Fruit fly (Drosophila melanogaster): Measurements from ENCODE around the gene Pgant4.

Pgant4 gene

DNA sequence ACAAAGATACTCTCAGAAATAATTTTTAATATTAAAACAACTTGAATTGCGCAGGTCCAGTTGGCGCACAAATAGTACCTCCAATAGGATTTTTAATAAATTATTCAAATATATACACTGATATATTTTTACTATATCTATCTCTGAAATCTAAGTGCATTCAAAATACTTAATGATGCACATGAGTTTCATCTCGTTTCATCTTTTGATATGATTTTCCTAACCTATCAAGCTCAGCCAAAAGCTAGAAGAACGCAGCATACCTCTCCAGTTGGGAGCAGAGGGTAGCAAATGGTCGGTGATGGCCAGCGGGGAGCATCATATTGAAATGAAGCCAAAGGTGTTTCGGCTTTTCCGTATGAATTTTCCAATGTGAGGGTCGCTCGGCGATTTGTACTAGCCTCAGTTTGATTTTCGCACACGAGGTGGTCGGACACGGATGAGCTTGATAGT is 52.4 kb downstream of the Pgant4 start, which contains the start of gene CG8852 (continued):
- TF ChIP-seq Nf-YB (GFP tag; optimal IDR thresholded peaks at IDR 0.05): no peak
- peak; percentile 57; the same call in 1 of the 3 replicates for TF ChIP-seq dysf (GFP tag; IDR thresholded peaks at IDR 0.05)
- no peak for TF ChIP-seq kni (GFP tag; optimal IDR thresholded peaks at IDR 0.05)
- TF ChIP-seq abd-A (tag; optimal IDR thresholded peaks at IDR 0.05): no peak
- no peak for TF ChIP-seq CG8944 (GFP tag; optimal IDR thresholded peaks at IDR 0.05)
- TF ChIP-seq CG6813 (GFP tag; optimal IDR thresholded peaks at IDR 0.05): no peak
- no peak for TF ChIP-seq ato (GFP tag; IDR thresholded peaks at IDR 0.05; ENCODE audit: partially characterized antibody)
- no peak for TF ChIP-seq gsb (GFP tag; IDR thresholded peaks at IDR 0.05)
- TF ChIP-seq Dip2 (GFP tag; IDR thresholded peaks at IDR 0.05): no peak
- no peak for TF ChIP-seq NfI (GFP tag; optimal IDR thresholded peaks at IDR 0.05)
- no peak for TF ChIP-seq CG18599 (GFP tag; optimal IDR thresholded peaks at IDR 0.05)
- TF ChIP-seq CG12769 (tag; optimal IDR thresholded peaks at IDR 0.05): no peak
- TF ChIP-seq YL-1 (GFP tag; optimal IDR thresholded peaks at IDR 0.05): no peak
- TF ChIP-seq Dad (GFP tag; optimal IDR thresholded peaks at IDR 0.05): no peak
- TF ChIP-seq psq (GFP tag; optimal IDR thresholded peaks at IDR 0.05): no peak
- TF ChIP-seq knrl (GFP tag; IDR thresholded peaks at IDR 0.05; ENCODE audit: partially characterized antibody): no peak
- no peak for TF ChIP-seq Eip74EF (GFP tag; optimal IDR thresholded peaks at IDR 0.05)
- TF ChIP-seq CG10321 (GFP tag; IDR thresholded peaks at IDR 0.05): no peak
- no peak for TF ChIP-seq pnt (GFP tag; optimal IDR thresholded peaks at IDR 0.05)
- TF ChIP-seq peb (GFP tag; IDR thresholded peaks at IDR 0.05): no peak
- no peak for TF ChIP-seq nerfin-2 (GFP tag; IDR thresholded peaks at IDR 0.05; ENCODE audit: partially characterized antibody)
- no peak for TF ChIP-seq insv (GFP tag; optimal IDR thresholded peaks at IDR 0.05)
- no peak for TF ChIP-seq Deaf1 (tag; optimal IDR thresholded peaks at IDR 0.05)
- TF ChIP-seq CG7556 (GFP tag; optimal IDR thresholded peaks at IDR 0.05): no peak
- TF ChIP-seq CG4328 (GFP tag; optimal IDR thresholded peaks at IDR 0.05): peak; percentile 12
- TF ChIP-seq ab (GFP tag; optimal IDR thresholded peaks at IDR 0.05): no peak
- TF ChIP-seq gfzf (GFP tag; optimal IDR thresholded peaks at IDR 0.05): no peak
- no peak for TF ChIP-seq Hand (GFP tag; optimal IDR thresholded peaks at IDR 0.05)
- no peak for TF ChIP-seq Myb (GFP tag; optimal IDR thresholded peaks at IDR 0.05)
- TF ChIP-seq dimm (GFP tag; IDR thresholded peaks at IDR 0.05): no peak
- no peak for TF ChIP-seq CG10209 (GFP tag; optimal IDR thresholded peaks at IDR 0.05)
- no peak for TF ChIP-seq MTF-1 (GFP tag; optimal IDR thresholded peaks at IDR 0.05; ENCODE audit: borderline replicate concordance)
- TF ChIP-seq rib (GFP tag; IDR thresholded peaks at IDR 0.05): no peak
- no peak for TF ChIP-seq CG18764 (GFP tag; optimal IDR thresholded peaks at IDR 0.05)
- no peak for TF ChIP-seq CG17568 (GFP tag; optimal IDR thresholded peaks at IDR 0.05)
- no peak for TF ChIP-seq Elba2 (GFP tag; optimal IDR thresholded peaks at IDR 0.05)
- TF ChIP-seq Dbx (GFP tag; IDR thresholded peaks at IDR 0.05): 0 out of 3 replicates have a peak, but pooled peaks have one; percentile 17
- TF ChIP-seq unpg (GFP tag; optimal IDR thresholded peaks at IDR 0.05): no peak
- no peak for TF ChIP-seq Nf-YC (tag; optimal IDR thresholded peaks at IDR 0.05)
- TF ChIP-seq grn (GFP tag; optimal IDR thresholded peaks at IDR 0.05): no peak
- no peak for TF ChIP-seq Bteb2 (GFP tag; optimal IDR thresholded peaks at IDR 0.05)
- no peak for TF ChIP-seq CG6654 (GFP tag; optimal IDR thresholded peaks at IDR 0.05)
- peak; percentile 65 for TF ChIP-seq D19B (GFP tag; optimal IDR thresholded peaks at IDR 0.05)
- TF ChIP-seq sob (GFP tag; IDR thresholded peaks at IDR 0.05): peak; percentile 26; the same call in 1 of the 2 replicates
- TF ChIP-seq yki (optimal IDR thresholded peaks at IDR 0.05): no peak
- no peak for TF ChIP-seq CrebB (tag; optimal IDR thresholded peaks at IDR 0.05)
- TF ChIP-seq Ets97D (GFP tag; optimal IDR thresholded peaks at IDR 0.05): no peak
- no peak for TF ChIP-seq CG6272 (GFP tag; IDR thresholded peaks at IDR 0.05)
- peak; percentile 51 for TF ChIP-seq sisA (GFP tag; IDR thresholded peaks at IDR 0.05)
- no peak for TF ChIP-seq CG8281 (tag; optimal IDR thresholded peaks at IDR 0.05)
- peak; percentile 6 for TF ChIP-seq CG12942 (GFP tag; optimal IDR thresholded peaks at IDR 0.05)
